Worm (Caenorhabditis elegans): Measurements from ENCODE around the gene dlhd-1.

Gene dlhd-1

ce11 chrII:1149390-1149789 is 22.5 kb downstream of the dlhd-1 start:
- no peak for TF ChIP-seq cey-2 (tag; optimal IDR thresholded peaks at IDR 0.05; ENCODE audit: borderline replicate concordance, insufficient read depth)
- peak; percentile 50; the same call in 1 of the 2 replicates for TF ChIP-seq set-16 (GFP tag; IDR thresholded peaks at IDR 0.05)
- TF ChIP-seq mdt-29 (GFP tag; IDR thresholded peaks at IDR 0.05), result no peak
- TF ChIP-seq aly-2 (tag; optimal IDR thresholded peaks at IDR 0.05), result peak; percentile 16
- no peak for TF ChIP-seq ctbp-1 (GFP tag; IDR thresholded peaks at IDR 0.05)
- TF ChIP-seq lin-15B (tag; optimal IDR thresholded peaks at IDR 0.05), result no peak

DNA sequence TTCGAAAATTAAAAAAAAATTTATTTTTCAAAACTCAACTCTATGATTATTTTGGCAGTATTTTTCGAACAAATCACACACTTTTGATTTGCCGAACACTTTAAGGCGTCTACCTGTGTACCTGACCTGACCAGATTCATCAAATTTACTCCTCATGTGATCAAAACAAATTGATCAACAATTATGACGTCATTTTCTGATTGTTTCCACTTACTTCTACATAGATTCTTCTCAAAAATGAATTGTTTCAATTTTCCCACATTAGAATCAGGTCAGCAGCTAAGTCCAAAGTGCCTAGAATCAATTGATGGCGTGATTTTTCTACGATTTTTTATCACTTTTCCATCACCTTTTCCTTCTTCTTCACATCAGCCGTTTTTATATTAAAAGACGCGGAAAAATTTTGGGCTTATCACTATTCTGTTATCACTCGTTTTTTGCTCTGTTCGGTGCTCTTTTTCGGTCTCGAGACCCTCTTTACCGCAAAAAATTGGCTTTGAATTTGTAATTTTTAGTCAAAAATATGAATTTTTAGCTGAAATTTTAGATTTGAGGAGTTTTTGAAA is 28.7 kb downstream of the dlhd-1 start:
- TF ChIP-seq dmd-6 (GFP tag; IDR thresholded peaks at IDR 0.05) (peak; percentile 62), dmd-9 (GFP tag; IDR thresholded peaks at IDR 0.05) (no peak), ceh-20 (GFP tag; IDR thresholded peaks at IDR 0.05) (no peak), nhr-42 (GFP tag; IDR thresholded peaks at IDR 0.05) (no peak), hlh-30 (tag; optimal IDR thresholded peaks at IDR 0.05; ENCODE audit: insufficient read depth) (peak; percentile 39), nhr-11 (tag; optimal IDR thresholded peaks at IDR 0.05) (no peak), nhr-76 (tag; optimal IDR thresholded peaks at IDR 0.05) (no peak), daf-16 (GFP tag; optimal IDR thresholded peaks at IDR 0.05) (no peak), daf-16 (tag; optimal IDR thresholded peaks at IDR 0.05) (peak; percentile 63), duxl-1 (tag; optimal IDR thresholded peaks at IDR 0.05; ENCODE audit: poor library complexity) (no peak), lsy-2 (tag; optimal IDR thresholded peaks at IDR 0.05) (peak in 1 of 2 experiments; percentile 11), egl-43 (GFP tag; IDR thresholded peaks at IDR 0.05) (no peak), unc-62 (GFP tag; optimal IDR thresholded peaks at IDR 0.05 in 1 of 2) (peak in 1 of 2 experiments; percentile 10), unc-62 (tag; optimal IDR thresholded peaks at IDR 0.05) (no peak), nhr-28 (tag; optimal IDR thresholded peaks at IDR 0.05) (peak; percentile 44), mes-2 (tag; optimal IDR thresholded peaks at IDR 0.05; ENCODE audit: poor library complexity, severe bottlenecking) (peak; percentile 38), T20F7.1 (GFP tag; optimal IDR thresholded peaks at IDR 0.05) (peak; percentile 7), skn-1 (tag; optimal IDR thresholded peaks at IDR 0.05) (no peak), mep-1 (tag; optimal IDR thresholded peaks at IDR 0.05) (peak; percentile 24), dve-1 (tag; optimal IDR thresholded peaks at IDR 0.05; ENCODE audit: insufficient read depth) (peak; percentile 36), egl-27 (tag; optimal IDR thresholded peaks at IDR 0.05) (no peak), ceh-32 (tag; optimal IDR thresholded peaks at IDR 0.05; ENCODE audit: poor library complexity) (no peak), php-3 (GFP tag; IDR thresholded peaks at IDR 0.05) (0 out of 2 replicates have a peak, but pooled peaks have one; percentile 29), lir-3 (tag; optimal IDR thresholded peaks at IDR 0.05) (no peak), mdt-29 (GFP tag; IDR thresholded peaks at IDR 0.05) (peak; percentile 37; the same call in 1 of the 2 replicates), dpl-1 (GFP tag; optimal IDR thresholded peaks at IDR 0.05) (peak; percentile 11), pqm-1 (tag; optimal IDR thresholded peaks at IDR 0.05) (peak; percentile 16), hmg-1.1 (GFP tag; IDR thresholded peaks at IDR 0.05) (no peak), tra-1 (GFP tag; IDR thresholded peaks at IDR 0.05) (0 out of 2 replicates have a peak, but pooled peaks have one; percentile 32), lin-39 (tag; optimal IDR thresholded peaks at IDR 0.05) (no peak), zip-11 (GFP tag; IDR thresholded peaks at IDR 0.05) (no peak), madf-5 (GFP tag; IDR thresholded peaks at IDR 0.05) (peak in 1 of 2 experiments; percentile 39; a peak in 1 of 4 replicates), lim-7 (GFP tag; IDR thresholded peaks at IDR 0.05) (no peak), jun-1 (tag; optimal IDR thresholded peaks at IDR 0.05) (no peak), nhr-111 (GFP tag; optimal IDR thresholded peaks at IDR 0.05) (no peak), snpc-4 (tag; optimal IDR thresholded peaks at IDR 0.05) (no peak), unc-39 (tag; optimal IDR thresholded peaks at IDR 0.05) (no peak), hlh-11 (tag; optimal IDR thresholded peaks at IDR 0.05) (peak; percentile 64), nhr-25 (tag; optimal IDR thresholded peaks at IDR 0.05; ENCODE audit: borderline replicate concordance, insufficient read depth) (peak; percentile 41)
